Worm (Caenorhabditis elegans) whole organism, L3 larva: ENCODE data around the gene rheb-1.

Source experiments
- R02D3.7 ChIP-seq: fragments of 150-350 bp; optimal IDR thresholded peaks from 2 replicates; lab custom pipeline; 2014; ENCODE audit warnings: missing biosample characterization, missing genetic modification characterization
- ama-1 ChIP-seq: fragments of 150-350 bp; optimal IDR thresholded peaks from 2 replicates; lab custom pipeline; 2018
- ceh-16 ChIP-seq: sonication (generic microtip); optimal IDR thresholded peaks from 2 replicates; lab custom pipeline; 2017; ENCODE audit warnings: missing biosample characterization, missing genetic modification characterization
- ceh-28 ChIP-seq: fragments of 150-350 bp; optimal IDR thresholded peaks from 2 replicates; lab custom pipeline; 2014; ENCODE audit warnings: missing biosample characterization, missing genetic modification reagents, missing genetic modification characterization
- daf-12 ChIP-seq: fragments of 150-350 bp; optimal IDR thresholded peaks from 2 replicates; lab custom pipeline; 2014; ENCODE audit warnings: missing biosample characterization, missing genetic modification reagents, missing genetic modification characterization
- egl-27 ChIP-seq: sonication (generic microtip); optimal IDR thresholded peaks from 4 replicates; lab custom pipeline; 2017; ENCODE audit warnings: missing biosample characterization, missing genetic modification reagents, missing genetic modification characterization
- elt-3 ChIP-seq, 3 experiments: fragments of 150-350 bp in 1 of 3; sonication (generic microtip) in 2 of 3; optimal IDR thresholded peaks; 2 replicates in 2 of 3; 4 replicates in 1 of 3; lab custom pipeline; 2014 to 2017; ENCODE audit warnings: missing biosample characterization in 3 of 3, missing genetic modification characterization in 3 of 3
- eor-1 ChIP-seq, 2 experiments: fragments of 150-350 bp; optimal IDR thresholded peaks; 2 replicates each; lab custom pipeline; 2014 to 2018; ENCODE audit warnings: missing biosample characterization in 2 of 2, missing genetic modification characterization in 2 of 2
- fkh-10 ChIP-seq: sonication (generic microtip); optimal IDR thresholded peaks from 2 replicates; lab custom pipeline; 2017; ENCODE audit warnings: missing biosample characterization, missing genetic modification reagents, missing genetic modification characterization
- fkh-2 ChIP-seq: fragments of 150-350 bp; optimal IDR thresholded peaks from 2 replicates; lab custom pipeline; 2014; ENCODE audit warnings: missing biosample characterization, missing genetic modification reagents, missing genetic modification characterization
- fos-1 ChIP-seq: fragments of 150-350 bp; optimal IDR thresholded peaks from 2 replicates; lab custom pipeline; 2014; ENCODE audit warnings: missing biosample characterization, missing genetic modification characterization
- hmg-11 ChIP-seq: sonication (generic microtip); optimal IDR thresholded peaks from 2 replicates; lab custom pipeline; 2016; ENCODE audit warnings: missing genetic modification characterization, missing compliant biosample characterization
- jun-1 ChIP-seq: fragments of 150-350 bp; optimal IDR thresholded peaks from 2 replicates; lab custom pipeline; 2014; ENCODE audit warnings: missing biosample characterization, missing genetic modification reagents, missing genetic modification characterization
- lin-15B ChIP-seq: fragments of 150-350 bp; optimal IDR thresholded peaks from 2 replicates; lab custom pipeline; 2014; ENCODE audit warnings: missing biosample characterization, missing genetic modification characterization
- lin-39 ChIP-seq: fragments of 150-350 bp; optimal IDR thresholded peaks from 2 replicates; lab custom pipeline; 2018; ENCODE audit warnings: missing biosample characterization, missing genetic modification reagents, missing genetic modification characterization
- lsy-12 ChIP-seq: sonication (generic microtip); optimal IDR thresholded peaks from 2 replicates; lab custom pipeline; 2016; ENCODE audit warnings: mild to moderate bottlenecking, missing genetic modification characterization, missing compliant biosample characterization
- mdl-1 ChIP-seq: fragments of 150-350 bp; optimal IDR thresholded peaks from 2 replicates; lab custom pipeline; 2014; ENCODE audit warnings: missing biosample characterization, missing genetic modification characterization
- mml-1 ChIP-seq: fragments of 150-350 bp; sonication (generic microtip); optimal IDR thresholded peaks from 3 replicates; lab custom pipeline; 2014; ENCODE audit warnings: missing biosample characterization, missing genetic modification characterization
- nfya-1 ChIP-seq: sonication (generic microtip); optimal IDR thresholded peaks from 2 replicates; lab custom pipeline; 2017; ENCODE audit warnings: missing genetic modification characterization, mild to moderate bottlenecking, missing compliant biosample characterization, antibody characterized with exemption, moderate library complexity; ENCODE audit not compliant: insufficient read depth
- nhr-11 ChIP-seq: fragments of 150-350 bp; optimal IDR thresholded peaks from 2 replicates; lab custom pipeline; 2014; ENCODE audit warnings: missing biosample characterization, missing genetic modification characterization
- nhr-12 ChIP-seq: fragments of 150-350 bp; optimal IDR thresholded peaks from 2 replicates; lab custom pipeline; 2014; ENCODE audit warnings: missing biosample characterization, missing genetic modification characterization
- nhr-23 ChIP-seq: fragments of 150-350 bp; optimal IDR thresholded peaks from 2 replicates; lab custom pipeline; 2014; ENCODE audit warnings: missing biosample characterization, missing genetic modification reagents, missing genetic modification characterization
- nhr-237 ChIP-seq: fragments of 150-350 bp; optimal IDR thresholded peaks from 2 replicates; lab custom pipeline; 2014; ENCODE audit warnings: missing biosample characterization, missing genetic modification characterization
- nhr-25 ChIP-seq: sonication (generic microtip); optimal IDR thresholded peaks from 2 replicates; lab custom pipeline; 2017; ENCODE audit warnings: missing biosample characterization, missing genetic modification characterization
- nhr-43 ChIP-seq: sonication (generic microtip); optimal IDR thresholded peaks from 2 replicates; lab custom pipeline; 2016; ENCODE audit warnings: mild to moderate bottlenecking, missing genetic modification characterization, missing compliant biosample characterization; ENCODE audit not compliant: poor library complexity, severe bottlenecking
- nhr-77 ChIP-seq: fragments of 150-350 bp; optimal IDR thresholded peaks from 2 replicates; lab custom pipeline; 2014; ENCODE audit warnings: missing biosample characterization, missing genetic modification characterization
- pha-4 ChIP-seq: fragments of 150-350 bp; optimal IDR thresholded peaks from 2 replicates; lab custom pipeline; 2014; ENCODE audit warnings: missing biosample characterization, missing genetic modification reagents, missing genetic modification characterization
- pqm-1 ChIP-seq: fragments of 150-350 bp; optimal IDR thresholded peaks from 2 replicates; lab custom pipeline; 2017; ENCODE audit warnings: missing biosample characterization, missing genetic modification characterization, inconsistent platforms
- skn-1 ChIP-seq: fragments of 150-350 bp; optimal IDR thresholded peaks from 2 replicates; lab custom pipeline; 2014; ENCODE audit warnings: missing biosample characterization, missing genetic modification characterization
- snpc-4 ChIP-seq: fragments of 150-350 bp; optimal IDR thresholded peaks from 2 replicates; lab custom pipeline; 2014; ENCODE audit warnings: missing biosample characterization, missing genetic modification characterization
- tbx-2 ChIP-seq: sonication (generic microtip); optimal IDR thresholded peaks from 2 replicates; lab custom pipeline; 2016; ENCODE audit warnings: mild to moderate bottlenecking, missing genetic modification characterization, missing compliant biosample characterization
- unc-39 ChIP-seq: sonication (generic microtip); optimal IDR thresholded peaks from 4 replicates; lab custom pipeline; 2017; ENCODE audit warnings: missing biosample characterization, missing genetic modification characterization
- unc-62 ChIP-seq: fragments of 150-350 bp; sonication (generic microtip); optimal IDR thresholded peaks from 4 replicates; lab custom pipeline; 2014; ENCODE audit warnings: missing biosample characterization, missing genetic modification reagents, missing genetic modification characterization
- zag-1 ChIP-seq: fragments of 150-350 bp; optimal IDR thresholded peaks from 2 replicates; lab custom pipeline; 2014; ENCODE audit warnings: missing biosample characterization, missing genetic modification characterization
- ztf-11 ChIP-seq: fragments of 150-350 bp; optimal IDR thresholded peaks from 2 replicates; lab custom pipeline; 2014; ENCODE audit warnings: missing biosample characterization, missing genetic modification characterization
- ztf-4 ChIP-seq: fragments of 150-350 bp; optimal IDR thresholded peaks from 2 replicates; lab custom pipeline; 2014; ENCODE audit warnings: missing biosample characterization, missing genetic modification characterization

The rheb-1 gene

ce11 chrIII:9504347-9504746 lies 48.5 kb upstream of the rheb-1 start:
- TF ChIP-seq tbx-2 (no peak), ztf-4 (tag; lab: Kevin White, UChicago) (no peak), egl-27 (tag; lab: Kevin White, UChicago) (no peak), snpc-4 (tag; lab: Kevin White, UChicago) (no peak), ztf-11 (no peak), ama-1 (no peak), mdl-1 (tag; lab: Kevin White, UChicago) (no peak), R02D3.7 (tag; lab: Kevin White, UChicago) (no peak), unc-39 (tag; lab: Kevin White, UChicago) (no peak), skn-1 (tag; lab: Kevin White, UChicago) (no peak), nhr-43 (tag; lab: Kevin White, UChicago) (no peak), fos-1 (tag; lab: Kevin White, UChicago) (no peak), daf-12 (no peak), nhr-23 (tag; lab: Kevin White, UChicago) (no peak), ceh-28 (tag; lab: Kevin White, UChicago) (no peak), nfya-1 (tag; lab: Kevin White, UChicago) (no peak), hmg-11 (tag; lab: Kevin White, UChicago) (no peak), zag-1 (tag; lab: Kevin White, UChicago) (no peak)

DNA sequence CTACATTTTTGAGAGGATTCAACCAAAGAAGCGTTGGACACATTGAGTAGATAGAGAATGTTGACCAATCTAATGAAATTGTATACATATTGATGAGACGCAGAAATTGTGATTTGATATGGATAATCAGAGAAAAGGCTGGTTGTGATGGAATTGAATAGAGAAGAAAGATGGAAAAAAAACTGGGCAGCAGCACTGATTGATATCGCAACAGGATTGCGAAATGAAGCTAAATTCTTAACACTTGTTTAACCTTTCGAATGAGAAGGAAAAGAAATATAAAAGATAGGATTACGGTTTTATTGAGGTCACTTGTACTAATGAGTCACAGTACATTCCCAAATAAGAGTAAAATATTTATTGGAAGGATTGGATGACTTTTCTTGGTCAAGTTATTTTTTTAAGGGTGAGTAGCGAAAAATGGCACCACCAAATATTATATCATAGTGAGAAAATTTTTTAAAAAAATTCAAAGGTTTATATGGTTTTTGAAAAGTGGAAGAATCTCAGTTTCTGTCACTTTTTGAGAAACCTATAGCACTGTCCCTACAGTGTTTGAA lies 46.4 kb upstream of the rheb-1 start:
- TF ChIP-seq ceh-28 (tag; lab: Kevin White, UChicago) (no peak), nhr-43 (tag; lab: Kevin White, UChicago) (peak; percentile 27), lsy-12 (tag; lab: Kevin White, UChicago) (no peak), egl-27 (tag; lab: Kevin White, UChicago) (no peak), nhr-23 (tag; lab: Kevin White, UChicago) (peak; percentile 81), snpc-4 (tag; lab: Kevin White, UChicago) (no peak), unc-62 (GFP tag; lab: Kevin White, UChicago) (no peak), tbx-2 (no peak), elt-3 (tag; optimal IDR thresholded peaks at IDR 0.05; lab: Kevin White, UChicago) (peak in 2 of 3 experiments; percentile 70 to 78), daf-12 (no peak), fkh-2 (tag; lab: Kevin White, UChicago) (no peak), eor-1 (tag; optimal IDR thresholded peaks at IDR 0.05; lab: Kevin White, UChicago) (no peak), ztf-11 (no peak), jun-1 (tag; lab: Kevin White, UChicago) (no peak), nhr-11 (tag; lab: Kevin White, UChicago) (no peak), nfya-1 (tag; lab: Kevin White, UChicago) (no peak), nhr-25 (peak; percentile 23), mml-1 (no peak), R02D3.7 (tag; lab: Kevin White, UChicago) (no peak), nhr-237 (tag; lab: Kevin White, UChicago) (no peak), pha-4 (tag; lab: Kevin White, UChicago) (no peak), unc-39 (tag; lab: Kevin White, UChicago) (no peak), ceh-16 (no peak), nhr-12 (tag; lab: Kevin White, UChicago) (no peak), pqm-1 (tag; lab: Kevin White, UChicago) (no peak)

- no peak for TF ChIP-seq ztf-4 (tag; lab: Kevin White, UChicago)
- no peak for TF ChIP-seq nhr-77 (tag; lab: Kevin White, UChicago)
- TF ChIP-seq zag-1 (tag; lab: Kevin White, UChicago): no peak
- no peak for TF ChIP-seq nhr-23 (tag; lab: Kevin White, UChicago)
- no peak for TF ChIP-seq fkh-2 (tag; lab: Kevin White, UChicago)
- no peak for TF ChIP-seq nhr-43 (tag; lab: Kevin White, UChicago)
- no peak for TF ChIP-seq lin-39 (tag; lab: Kevin White, UChicago)
- no peak for TF ChIP-seq snpc-4 (tag; lab: Kevin White, UChicago)
- TF ChIP-seq fkh-10 (GFP tag; lab: Kevin White, UChicago): no peak
- TF ChIP-seq fos-1 (tag; lab: Kevin White, UChicago): no peak
- no peak for TF ChIP-seq nhr-237 (tag; lab: Kevin White, UChicago)
- TF ChIP-seq skn-1 (tag; lab: Kevin White, UChicago): no peak
- TF ChIP-seq hmg-11 (tag; lab: Kevin White, UChicago): no peak
- TF ChIP-seq lsy-12 (tag; lab: Kevin White, UChicago): no peak
- TF ChIP-seq pqm-1 (tag; lab: Kevin White, UChicago): no peak
- TF ChIP-seq ztf-11: no peak
- TF ChIP-seq daf-12: no peak
- no peak for TF ChIP-seq lin-15B (tag; lab: Kevin White, UChicago)
- no peak for TF ChIP-seq mdl-1 (tag; lab: Kevin White, UChicago)
Measured at ce11 chrIII:9501072-9501471, 45.2 kb upstream of the rheb-1 start.
